Worm (Caenorhabditis elegans) whole organism, L3 larva: ENCODE results near the gene C08F11.17.

Experiments
- nhr-237 ChIP-seq: fragments of 150-350 bp; optimal IDR thresholded peaks from 2 replicates; lab custom pipeline; 2014; ENCODE audit warnings: missing biosample characterization, missing genetic modification characterization
- ztf-4 ChIP-seq: fragments of 150-350 bp; optimal IDR thresholded peaks from 2 replicates; lab custom pipeline; 2014; ENCODE audit warnings: missing biosample characterization, missing genetic modification characterization

DNA sequence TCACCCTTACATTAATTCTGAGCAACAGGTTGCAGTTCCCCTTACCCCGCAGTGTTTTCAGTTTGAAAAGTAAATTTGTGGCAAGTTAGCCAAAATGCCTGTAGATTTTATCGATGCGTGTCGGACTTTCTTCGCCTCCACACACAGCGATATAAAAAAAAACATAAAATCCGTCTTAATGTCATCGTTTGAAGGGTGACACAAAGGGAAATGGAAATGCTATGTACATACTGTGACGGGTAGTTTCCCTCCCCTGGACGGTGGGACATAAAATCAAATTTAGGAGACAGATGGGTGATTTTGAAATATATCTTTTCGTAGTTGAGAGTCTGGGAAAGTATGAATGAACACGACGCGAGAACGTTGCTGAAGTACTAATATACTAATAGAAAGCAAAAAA lies 42.4 kb upstream of the C08F11.17 start:
- TF ChIP-seq nhr-237 (tag; lab: Kevin White, UChicago) (no peak), ztf-4 (tag; lab: Kevin White, UChicago) (no peak)
